Worm (Caenorhabditis elegans) whole organism, mixed stage, embryonic: ENCODE data around the gene str-89.

Experiments
- ceh-39 ChIP-seq: fragments of 150-350 bp; optimal IDR thresholded peaks from 2 replicates; lab custom pipeline; 2014; ENCODE audit warnings: missing biosample characterization, missing genetic modification characterization
- ces-1 ChIP-seq: fragments of 150-350 bp; optimal IDR thresholded peaks from 2 replicates; lab custom pipeline; 2014; ENCODE audit warnings: missing biosample characterization, missing genetic modification reagents, missing genetic modification characterization
- lin-13 ChIP-seq: fragments of 150-350 bp; optimal IDR thresholded peaks from 2 replicates; lab custom pipeline; 2014; ENCODE audit warnings: missing biosample characterization, missing genetic modification characterization
- mab-5 ChIP-seq: fragments of 150-350 bp; optimal IDR thresholded peaks from 2 replicates; lab custom pipeline; 2014; ENCODE audit warnings: missing biosample characterization, missing genetic modification characterization
- nhr-12 ChIP-seq: fragments of 150-350 bp; optimal IDR thresholded peaks from 2 replicates; lab custom pipeline; 2014; ENCODE audit warnings: missing biosample characterization, missing genetic modification characterization
- nhr-237 ChIP-seq: fragments of 150-350 bp; optimal IDR thresholded peaks from 2 replicates; lab custom pipeline; 2014; ENCODE audit warnings: missing biosample characterization, missing genetic modification characterization
- nhr-76 ChIP-seq: sonication (generic microtip); optimal IDR thresholded peaks from 2 replicates; lab custom pipeline; 2017; ENCODE audit warnings: missing biosample characterization, missing genetic modification characterization
- snpc-4 ChIP-seq: fragments of 150-350 bp; optimal IDR thresholded peaks from 2 replicates; lab custom pipeline; 2014; ENCODE audit warnings: missing biosample characterization, missing genetic modification characterization
- unc-120 ChIP-seq: sonication (generic microtip); optimal IDR thresholded peaks from 2 replicates; lab custom pipeline; 2017; ENCODE audit warnings: missing genetic modification characterization, missing compliant biosample characterization; ENCODE audit not compliant: poor library complexity, severe bottlenecking
- unc-39 ChIP-seq: fragments of 150-350 bp; optimal IDR thresholded peaks from 2 replicates; lab custom pipeline; 2014; ENCODE audit warnings: missing biosample characterization, missing genetic modification characterization
- unc-62 ChIP-seq: fragments of 150-350 bp; optimal IDR thresholded peaks from 2 replicates; lab custom pipeline; 2014; ENCODE audit warnings: missing biosample characterization, missing genetic modification reagents, missing genetic modification characterization
- ztf-11 ChIP-seq: fragments of 150-350 bp; optimal IDR thresholded peaks from 2 replicates; lab custom pipeline; 2014; ENCODE audit warnings: missing biosample characterization, missing genetic modification characterization

- TF ChIP-seq ces-1 (no peak), nhr-76 (tag; lab: Kevin White, UChicago) (no peak), nhr-12 (tag; lab: Kevin White, UChicago) (no peak), unc-62 (GFP tag; lab: Kevin White, UChicago) (no peak), ceh-39 (tag; lab: Kevin White, UChicago) (no peak), unc-120 (no peak), ztf-11 (tag; lab: Kevin White, UChicago) (no peak), nhr-237 (no peak), unc-39 (no peak), mab-5 (tag; lab: Kevin White, UChicago) (no peak), snpc-4 (tag; lab: Kevin White, UChicago) (no peak), lin-13 (tag; lab: Kevin White, UChicago) (no peak)
Measured at ce11 chrV:17683290-17683689, 14.7 kb downstream of the str-89 start.
